Fruit fly (Drosophila melanogaster): ENCODE results near the gene PolrMT.

The PolrMT gene

DNA sequence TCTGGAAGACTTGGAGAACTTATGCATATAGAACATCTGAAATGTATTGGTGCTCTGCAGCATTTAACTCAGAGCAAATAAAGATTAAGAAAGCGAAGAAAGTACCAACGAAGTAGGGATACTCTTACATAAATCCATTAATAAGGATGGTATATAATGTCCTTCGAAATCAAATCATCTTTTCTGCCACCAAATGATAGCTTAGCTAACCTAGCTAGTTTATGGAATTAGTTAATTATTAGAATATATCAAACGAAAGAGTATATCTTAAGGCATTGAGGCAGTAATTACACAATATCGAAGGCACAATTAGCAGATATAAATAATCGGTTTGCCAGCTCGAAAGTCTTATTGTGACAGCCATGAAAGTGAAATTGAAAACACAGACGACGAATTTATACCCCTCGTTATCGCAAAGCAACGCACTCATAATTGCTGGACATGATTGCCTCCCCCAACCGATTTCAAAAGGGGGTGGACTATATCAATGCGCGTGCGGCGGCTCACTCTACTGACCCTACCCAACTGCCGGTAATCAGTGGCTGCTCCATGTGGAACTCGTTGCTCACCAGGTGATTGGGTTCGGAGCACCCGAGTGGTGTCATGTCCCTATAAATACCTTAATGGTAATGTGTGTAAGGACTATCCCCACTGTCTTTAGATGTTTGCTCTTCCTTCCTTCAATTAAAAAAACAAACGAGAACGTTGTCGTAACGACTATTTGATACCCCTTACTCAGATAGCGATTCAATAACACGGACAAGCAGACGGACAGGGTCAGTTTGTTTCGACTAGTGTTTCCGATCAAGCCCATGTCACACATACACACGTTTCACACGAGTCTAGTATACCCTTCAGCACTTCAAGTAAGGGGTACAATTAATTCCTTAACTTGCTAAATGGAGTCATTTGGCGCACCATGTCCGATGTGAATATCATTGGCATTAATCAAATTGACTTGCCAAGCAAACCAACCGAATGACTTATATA is 36.5 kb upstream of the PolrMT start (continued):
- TF ChIP-seq CG17568 (GFP tag; optimal IDR thresholded peaks at IDR 0.05) (peak; percentile 9), CG15601 (tag; optimal IDR thresholded peaks at IDR 0.05) (peak; percentile 54), Meics (GFP tag; optimal IDR thresholded peaks at IDR 0.05) (peak; percentile 55), Fer2 (tag; optimal IDR thresholded peaks at IDR 0.05) (no peak), Fer1 (GFP tag; optimal IDR thresholded peaks at IDR 0.05) (peak; percentile 47), cas (GFP tag; IDR thresholded peaks at IDR 0.05) (peak; percentile 31; the same call in 1 of the 2 replicates), Fer3 (tag; optimal IDR thresholded peaks at IDR 0.05) (peak; percentile 58), CG9727 (GFP tag; optimal IDR thresholded peaks at IDR 0.05) (peak; percentile 31), CG7357 (GFP tag; IDR thresholded peaks at IDR 0.05) (peak; percentile 37; the same call in 1 of the 3 replicates), CG11456 (GFP tag; IDR thresholded peaks at IDR 0.05) (no peak), CG2199 (GFP tag; IDR thresholded peaks at IDR 0.05) (no peak), MESR4 (GFP tag; optimal IDR thresholded peaks at IDR 0.05) (no peak), Xrp1 (GFP tag; IDR thresholded peaks at IDR 0.05) (peak; percentile 63), CG14965 (GFP tag; optimal IDR thresholded peaks at IDR 0.05; ENCODE audit: borderline replicate concordance) (no peak), CG2202 (tag; optimal IDR thresholded peaks at IDR 0.05) (peak; percentile 51), pho (GFP tag; optimal IDR thresholded peaks at IDR 0.05) (peak; percentile 18), nerfin-1 (tag; optimal IDR thresholded peaks at IDR 0.05) (peak; percentile 11), corto (GFP tag; optimal IDR thresholded peaks at IDR 0.05) (peak; percentile 81), Dip3 (GFP tag; optimal IDR thresholded peaks at IDR 0.05) (peak; percentile 48), Mad (GFP tag; optimal IDR thresholded peaks at IDR 0.05) (no peak), ranshi (GFP tag; IDR thresholded peaks at IDR 0.05) (peak; percentile 45; the same call in 1 of the 2 replicates), CG12071 (GFP tag; optimal IDR thresholded peaks at IDR 0.05) (peak; percentile 65), luna (GFP tag; optimal IDR thresholded peaks at IDR 0.05) (no peak), CG13296 (GFP tag; optimal IDR thresholded peaks at IDR 0.05) (peak; percentile 42), CG17612 (GFP tag; IDR thresholded peaks at IDR 0.05) (no peak), CG18599 (GFP tag; optimal IDR thresholded peaks at IDR 0.05) (peak; percentile 75), fd64A (GFP tag; optimal IDR thresholded peaks at IDR 0.05) (peak; percentile 12), CG16815 (GFP tag; optimal IDR thresholded peaks at IDR 0.05) (peak; percentile 30), Med (GFP tag) (peak; percentile 87), CG7556 (GFP tag; optimal IDR thresholded peaks at IDR 0.05) (peak; percentile 28), kni (GFP tag; optimal IDR thresholded peaks at IDR 0.05) (no peak), CG14710 (tag; optimal IDR thresholded peaks at IDR 0.05) (peak; percentile 38), CG10274 (GFP tag; optimal IDR thresholded peaks at IDR 0.05) (peak; percentile 28), Chrac-16 (GFP tag; optimal IDR thresholded peaks at IDR 0.05) (peak; percentile 39), peb (GFP tag; IDR thresholded peaks at IDR 0.05) (no peak), Opbp (GFP tag; IDR thresholded peaks at IDR 0.05; ENCODE audit: partially characterized antibody) (no peak), ham (GFP tag; IDR thresholded peaks at IDR 0.05) (no peak), shn (GFP tag; optimal IDR thresholded peaks at IDR 0.05) (no peak), CG30403 (GFP tag; optimal IDR thresholded peaks at IDR 0.05) (peak; percentile 55), Eip74EF (GFP tag; optimal IDR thresholded peaks at IDR 0.05) (peak in 1 of 2 experiments; percentile 40), eve (GFP tag; optimal IDR thresholded peaks at IDR 0.05) (no peak), Hr78 (GFP tag; optimal IDR thresholded peaks at IDR 0.05) (no peak), tll (GFP tag; optimal IDR thresholded peaks at IDR 0.05) (no peak), ewg (GFP tag; optimal IDR thresholded peaks at IDR 0.05) (peak; percentile 35), D19B (GFP tag; optimal IDR thresholded peaks at IDR 0.05) (peak; percentile 69), Bteb2 (GFP tag; optimal IDR thresholded peaks at IDR 0.05) (no peak), CG33557 (GFP tag; optimal IDR thresholded peaks at IDR 0.05) (no peak)
